Worm (Caenorhabditis elegans): ENCODE data around the gene F14D7.14.

DNA sequence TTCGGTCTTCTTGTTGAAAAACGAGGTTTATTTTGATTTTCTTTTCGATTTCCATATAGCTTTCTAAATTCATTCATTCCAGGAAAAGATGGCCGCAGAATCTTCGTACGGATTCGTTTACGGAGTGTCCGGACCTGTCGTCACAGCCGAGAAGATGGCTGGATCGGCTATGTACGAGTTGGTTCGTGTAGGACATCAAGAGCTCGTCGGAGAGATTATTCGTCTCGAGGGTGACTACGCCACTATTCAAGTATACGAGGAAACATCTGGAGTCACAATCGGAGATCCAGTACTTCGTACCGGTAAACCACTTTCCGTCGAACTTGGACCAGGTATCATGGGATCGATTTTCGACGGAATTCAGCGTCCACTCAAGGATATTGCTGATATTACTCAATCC lies 41.9 kb downstream of the F14D7.14 start, which contains the start of gene vha-13:
- TF ChIP-seq pha-4 (tag; optimal IDR thresholded peaks at IDR 0.05), result no peak
- TF ChIP-seq ces-1 (GFP tag; optimal IDR thresholded peaks at IDR 0.05), result no peak
- TF ChIP-seq lsy-2 (tag; optimal IDR thresholded peaks at IDR 0.05), result no peak
- no peak for TF ChIP-seq nhr-237 (tag; optimal IDR thresholded peaks at IDR 0.05)
- no peak for TF ChIP-seq blmp-1 (tag; optimal IDR thresholded peaks at IDR 0.05)
- no peak for TF ChIP-seq nhr-28 (tag; optimal IDR thresholded peaks at IDR 0.05)
- no peak for TF ChIP-seq hlh-1 (tag; optimal IDR thresholded peaks at IDR 0.05)
- no peak for TF ChIP-seq nhr-2 (tag; optimal IDR thresholded peaks at IDR 0.05)
- no peak for TF ChIP-seq mep-1 (tag; optimal IDR thresholded peaks at IDR 0.05)
- no peak for TF ChIP-seq lin-13 (tag; optimal IDR thresholded peaks at IDR 0.05)
- TF ChIP-seq mab-5 (tag; optimal IDR thresholded peaks at IDR 0.05), result no peak

Data from whole organism, mixed stage, embryonic.